Fruit fly (Drosophila melanogaster): ENCODE data around the gene ND-B14.5AL.

- TF ChIP-seq fkh (GFP tag; optimal IDR thresholded peaks at IDR 0.05) (no peak), OdsH (GFP tag; optimal IDR thresholded peaks at IDR 0.05) (no peak), CG16779 (tag; optimal IDR thresholded peaks at IDR 0.05) (no peak), CG34406 (GFP tag; optimal IDR thresholded peaks at IDR 0.05) (no peak), Smox (GFP tag; optimal IDR thresholded peaks at IDR 0.05) (no peak), Gug (GFP tag; IDR thresholded peaks at IDR 0.05) (no peak), acj6 (GFP tag; optimal IDR thresholded peaks at IDR 0.05) (no peak), Hr38 (GFP tag; optimal IDR thresholded peaks at IDR 0.05) (no peak), Blimp-1 (GFP tag; optimal IDR thresholded peaks at IDR 0.05) (no peak), CG9139 (GFP tag; optimal IDR thresholded peaks at IDR 0.05) (no peak), CG6854 (GFP tag; optimal IDR thresholded peaks at IDR 0.05) (no peak), CG11902 (GFP tag; optimal IDR thresholded peaks at IDR 0.05) (no peak)
Observed at dm6 chr3L:22637866-22638534, 31.8 kb downstream of the ND-B14.5AL start, which contains the start of gene CG14459.

Measured in whole organism, prepupa.